Fruit fly (Drosophila melanogaster) S2 (cell line): ENCODE data around the gene CG13138.

Source experiments
- CG8478 ChIP-seq: fragments of >200 bp; optimal IDR thresholded peaks from 2 replicates; lab custom pipeline; 2018
- CTCF ChIP-seq, 2 experiments: fragments of >200 bp; optimal IDR thresholded peaks; 2 replicates each; lab custom pipeline; 2018

DNA sequence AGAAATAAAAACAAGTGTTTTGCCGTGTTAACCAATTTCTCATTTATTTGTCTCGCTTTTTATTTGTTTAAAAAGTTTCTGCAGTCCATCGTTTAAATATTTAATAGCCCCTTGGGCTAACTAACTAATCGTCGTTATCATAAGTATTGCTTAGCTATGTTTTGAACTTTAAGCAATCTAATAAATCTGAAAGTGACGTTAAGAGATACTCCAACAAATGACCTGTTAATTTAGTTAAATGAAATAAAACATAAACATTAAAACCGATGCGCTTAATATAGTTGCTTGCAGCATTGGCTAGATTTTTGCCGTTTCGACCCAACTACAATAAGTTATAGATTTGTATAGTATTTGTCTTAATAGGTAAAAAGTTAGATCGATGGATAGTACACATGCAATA lies 40.0 kb downstream of the CG13138 start:
- TF ChIP-seq CTCF (optimal IDR thresholded peaks at IDR 0.05; lab: Kevin White, UChicago) (no peak), CG8478 (lab: Kevin White, UChicago) (no peak)
